Fruit fly (Drosophila melanogaster): Measurements from ENCODE around the gene CG12661.

- TF ChIP-seq insv (optimal IDR thresholded peaks at IDR 0.05), result no peak
- no peak for TF ChIP-seq psq (optimal IDR thresholded peaks at IDR 0.05)
- no peak for TF ChIP-seq ttk (optimal IDR thresholded peaks at IDR 0.05)
- TF ChIP-seq h (optimal IDR thresholded peaks at IDR 0.05), result no peak
Measured at dm6 chrX:8973136-8973535, 49.6 kb upstream of the CG12661 start.

All from Kc167 (cell line).